Worm (Caenorhabditis elegans) whole organism, L2 larva: Measurements from ENCODE around the gene itm-2.

Source experiments
- C34F6.9 ChIP-seq: fragments of 150-350 bp; optimal IDR thresholded peaks from 2 replicates; lab custom pipeline; 2014; ENCODE audit warnings: missing biosample characterization, missing genetic modification characterization
- F13H6.1 ChIP-seq: sonication (generic microtip); optimal IDR thresholded peaks from 2 replicates; lab custom pipeline; 2016; ENCODE audit warnings: missing genetic modification characterization, missing compliant biosample characterization
- R02D3.7 ChIP-seq: fragments of 150-350 bp; optimal IDR thresholded peaks from 2 replicates; lab custom pipeline; 2014; ENCODE audit warnings: missing biosample characterization, missing genetic modification characterization
- Y55F3AM.14 ChIP-seq: fragments of 200-800 bp; sonication (Bioruptor generic); optimal IDR thresholded peaks from 2 replicates; lab custom pipeline; 2018; ENCODE audit warnings: mild to moderate bottlenecking, missing genetic modification characterization, missing compliant biosample characterization
- ZK546.5 ChIP-seq: sonication (generic microtip); optimal IDR thresholded peaks from 2 replicates; lab custom pipeline; 2017; ENCODE audit warnings: missing biosample characterization, missing genetic modification characterization
- alr-1 ChIP-seq: fragments of 150-350 bp; optimal IDR thresholded peaks from 2 replicates; lab custom pipeline; 2014; ENCODE audit warnings: missing biosample characterization, missing genetic modification characterization
- aly-2 ChIP-seq: fragments of 150-350 bp; optimal IDR thresholded peaks from 2 replicates; lab custom pipeline; 2014; ENCODE audit warnings: missing biosample characterization, missing genetic modification characterization
- ama-1 ChIP-seq: fragments of 150-350 bp; optimal IDR thresholded peaks from 2 replicates; lab custom pipeline; 2018; ENCODE audit warnings: inconsistent platforms
- blmp-1 ChIP-seq: sonication (generic microtip); optimal IDR thresholded peaks from 2 replicates; lab custom pipeline; 2017; ENCODE audit warnings: missing genetic modification characterization, mild to moderate bottlenecking, missing compliant biosample characterization, antibody characterized with exemption, moderate library complexity; ENCODE audit not compliant: insufficient read depth
- ceh-16 ChIP-seq: fragments of 150-350 bp; optimal IDR thresholded peaks from 2 replicates; lab custom pipeline; 2014; ENCODE audit warnings: missing biosample characterization, missing genetic modification characterization
- ceh-82 ChIP-seq: fragments of 150-350 bp; optimal IDR thresholded peaks from 2 replicates; lab custom pipeline; 2014; ENCODE audit warnings: missing biosample characterization, missing genetic modification characterization
- crh-2 ChIP-seq: sonication (generic microtip); optimal IDR thresholded peaks from 2 replicates; lab custom pipeline; 2017; ENCODE audit warnings: missing biosample characterization, missing genetic modification characterization
- dmd-4 ChIP-seq: sonication (generic microtip); optimal IDR thresholded peaks from 2 replicates; lab custom pipeline; 2017; ENCODE audit warnings: missing biosample characterization, missing genetic modification characterization
- egl-27 ChIP-seq: sonication (generic microtip); optimal IDR thresholded peaks from 3 replicates; lab custom pipeline; 2017; ENCODE audit warnings: missing biosample characterization, missing genetic modification reagents, missing genetic modification characterization
- elt-1 ChIP-seq: fragments of 150-350 bp; optimal IDR thresholded peaks from 2 replicates; lab custom pipeline; 2014; ENCODE audit warnings: missing biosample characterization, missing genetic modification characterization
- elt-3 ChIP-seq: sonication (generic microtip); optimal IDR thresholded peaks from 2 replicates; lab custom pipeline; 2017; ENCODE audit warnings: missing biosample characterization, missing genetic modification characterization
- fos-1 ChIP-seq: fragments of 150-350 bp; optimal IDR thresholded peaks from 2 replicates; lab custom pipeline; 2014; ENCODE audit warnings: missing biosample characterization, missing genetic modification characterization
- gmeb-1 ChIP-seq: fragments of 150-350 bp; optimal IDR thresholded peaks from 2 replicates; lab custom pipeline; 2014; ENCODE audit warnings: missing biosample characterization, missing genetic modification characterization
- lin-11 ChIP-seq: fragments of 150-350 bp; sonication (generic microtip); optimal IDR thresholded peaks from 2 replicates; lab custom pipeline; 2014; ENCODE audit warnings: missing biosample characterization, missing genetic modification characterization, inconsistent platforms, mixed read lengths
- lin-13 ChIP-seq: fragments of 150-350 bp; optimal IDR thresholded peaks from 2 replicates; lab custom pipeline; 2014; ENCODE audit warnings: missing biosample characterization, missing genetic modification reagents, missing genetic modification characterization
- lin-39 ChIP-seq: fragments of 150-350 bp; optimal IDR thresholded peaks from 2 replicates; lab custom pipeline; 2014; ENCODE audit warnings: missing biosample characterization, missing genetic modification reagents, missing genetic modification characterization
- mab-5 ChIP-seq: fragments of 150-350 bp; optimal IDR thresholded peaks from 2 replicates; lab custom pipeline; 2014; ENCODE audit warnings: missing biosample characterization, missing genetic modification characterization
- mbf-1 ChIP-seq: sonication (generic microtip); optimal IDR thresholded peaks from 2 replicates; lab custom pipeline; 2017; ENCODE audit warnings: missing biosample characterization, missing genetic modification characterization
- mdl-1 ChIP-seq, 2 experiments: fragments of 150-350 bp in 1 of 2; sonication (generic microtip) in 1 of 2; optimal IDR thresholded peaks; 2 replicates each; lab custom pipeline; 2017; ENCODE audit warnings: missing biosample characterization in 2 of 2, missing genetic modification characterization in 2 of 2
- nhr-10 ChIP-seq: sonication (generic microtip); optimal IDR thresholded peaks from 2 replicates; lab custom pipeline; 2017; ENCODE audit warnings: missing biosample characterization, missing genetic modification characterization
- nhr-11 ChIP-seq: fragments of 150-350 bp; optimal IDR thresholded peaks from 2 replicates; lab custom pipeline; 2014; ENCODE audit warnings: missing biosample characterization, missing genetic modification characterization
- nhr-12 ChIP-seq: fragments of 150-350 bp; optimal IDR thresholded peaks from 2 replicates; lab custom pipeline; 2014; ENCODE audit warnings: missing biosample characterization, missing genetic modification characterization
- nhr-129 ChIP-seq: fragments of 150-350 bp; optimal IDR thresholded peaks from 2 replicates; lab custom pipeline; 2014; ENCODE audit warnings: missing biosample characterization, missing genetic modification characterization
- nhr-21 ChIP-seq: fragments of 150-350 bp; optimal IDR thresholded peaks from 2 replicates; lab custom pipeline; 2014; ENCODE audit warnings: missing biosample characterization, missing genetic modification characterization
- nhr-23 ChIP-seq: fragments of 150-350 bp; optimal IDR thresholded peaks from 2 replicates; lab custom pipeline; 2014; ENCODE audit warnings: missing biosample characterization, missing genetic modification reagents, missing genetic modification characterization
- nhr-237 ChIP-seq: fragments of 150-350 bp; optimal IDR thresholded peaks from 2 replicates; lab custom pipeline; 2014; ENCODE audit warnings: missing biosample characterization, missing genetic modification characterization
- nhr-25 ChIP-seq: fragments of 150-350 bp; sonication (generic microtip); optimal IDR thresholded peaks from 3 replicates; lab custom pipeline; 2014; ENCODE audit warnings: missing biosample characterization, missing genetic modification characterization
- nhr-6 ChIP-seq: fragments of 150-350 bp; optimal IDR thresholded peaks from 2 replicates; lab custom pipeline; 2014; ENCODE audit warnings: missing biosample characterization, missing genetic modification characterization
- nhr-77 ChIP-seq: fragments of 150-350 bp; optimal IDR thresholded peaks from 2 replicates; lab custom pipeline; 2014; ENCODE audit warnings: missing biosample characterization, missing genetic modification characterization
- peb-1 ChIP-seq: fragments of 150-350 bp; optimal IDR thresholded peaks from 2 replicates; lab custom pipeline; 2014; ENCODE audit warnings: missing biosample characterization, missing genetic modification characterization
- sem-4 ChIP-seq: fragments of 150-350 bp; optimal IDR thresholded peaks from 2 replicates; lab custom pipeline; 2014; ENCODE audit warnings: missing biosample characterization, missing genetic modification reagents, missing genetic modification characterization
- skn-1 ChIP-seq: sonication (generic microtip); optimal IDR thresholded peaks from 2 replicates; lab custom pipeline; 2017; ENCODE audit warnings: missing biosample characterization, missing genetic modification characterization
- sma-3 ChIP-seq: sonication (generic microtip); optimal IDR thresholded peaks from 2 replicates; lab custom pipeline; 2016; ENCODE audit warnings: missing genetic modification reagents, missing genetic modification characterization, missing compliant biosample characterization
- sma-9 ChIP-seq, 2 experiments: fragments of 150-350 bp in 1 of 2; sonication (generic microtip) in 1 of 2; optimal IDR thresholded peaks; 2 replicates each; lab custom pipeline; 2014 to 2016; ENCODE audit warnings: missing genetic modification characterization in 2 of 2, mild to moderate bottlenecking in 1 of 2, missing biosample characterization in 1 of 2, missing compliant biosample characterization in 1 of 2, missing genetic modification reagents in 1 of 2, moderate library complexity in 1 of 2
- snpc-4 ChIP-seq: fragments of 150-350 bp; optimal IDR thresholded peaks from 2 replicates; lab custom pipeline; 2014; ENCODE audit warnings: missing biosample characterization, missing genetic modification characterization
- unc-39 ChIP-seq: fragments of 150-350 bp; optimal IDR thresholded peaks from 2 replicates; lab custom pipeline; 2014; ENCODE audit warnings: missing biosample characterization, missing genetic modification characterization
- zag-1 ChIP-seq: fragments of 150-350 bp; optimal IDR thresholded peaks from 2 replicates; lab custom pipeline; 2014; ENCODE audit warnings: missing biosample characterization, missing genetic modification characterization
- ztf-1 ChIP-seq: fragments of 200-800 bp; sonication (Bioruptor generic); conservative IDR thresholded peaks from 2 replicates; pipeline ENCODE4 v1.3.6; 2022; ENCODE audit warnings: missing genetic modification characterization, missing compliant biosample characterization
- ztf-11 ChIP-seq: sonication (generic microtip); optimal IDR thresholded peaks from 2 replicates; lab custom pipeline; 2017; ENCODE audit warnings: missing biosample characterization, missing genetic modification characterization
- ztf-4 ChIP-seq: fragments of 150-350 bp; optimal IDR thresholded peaks from 2 replicates; lab custom pipeline; 2014; ENCODE audit warnings: missing biosample characterization, missing genetic modification characterization

itm-2 gene

ce11 chrX:5467820-5468270 is 22.9 kb downstream of the itm-2 start, which contains the start of gene dpyd-1:
Gene dpyd-1, plus strand, starts transcription at chrX:5467870.
- no peak for TF ChIP-seq nhr-12 (tag; lab: Kevin White, UChicago)
- TF ChIP-seq blmp-1 (tag; lab: Kevin White, UChicago) = peak; percentile 35
- TF ChIP-seq nhr-237 (tag; lab: Kevin White, UChicago) = no peak
- TF ChIP-seq mdl-1 (tag; optimal IDR thresholded peaks at IDR 0.05; lab: Kevin White, UChicago) = peak; percentile 86 to 89
- TF ChIP-seq mbf-1 (tag; lab: Kevin White, UChicago) = no peak
- TF ChIP-seq mab-5 (tag; lab: Kevin White, UChicago) = no peak
- TF ChIP-seq sma-3 (GFP tag; lab: Kevin White, UChicago) = peak; percentile 19
- TF ChIP-seq zag-1 (tag; lab: Kevin White, UChicago) = no peak
- TF ChIP-seq gmeb-1 (tag; lab: Kevin White, UChicago) = peak; percentile 32
- TF ChIP-seq aly-2 (tag; lab: Kevin White, UChicago) = no peak
- TF ChIP-seq nhr-6 = no peak
- TF ChIP-seq sem-4 (tag; lab: Kevin White, UChicago) = no peak
- TF ChIP-seq nhr-25 (tag; lab: Kevin White, UChicago) = peak; percentile 9
- no peak for TF ChIP-seq skn-1 (tag; lab: Kevin White, UChicago)
- TF ChIP-seq nhr-129 (tag; lab: Kevin White, UChicago) = peak; percentile 6
- no peak for TF ChIP-seq nhr-10 (tag; lab: Kevin White, UChicago)
- TF ChIP-seq crh-2 (tag; lab: Kevin White, UChicago) = peak; percentile 76
- no peak for TF ChIP-seq elt-1 (tag; lab: Kevin White, UChicago)
- no peak for TF ChIP-seq ZK546.5 (tag; lab: Kevin White, UChicago)
- TF ChIP-seq fos-1 (tag; lab: Kevin White, UChicago) = peak; percentile 26
- TF ChIP-seq nhr-77 (tag; lab: Kevin White, UChicago) = no peak
- peak; percentile 6 for TF ChIP-seq egl-27 (tag; lab: Kevin White, UChicago)
- TF ChIP-seq snpc-4 = no peak
- peak; percentile 16 for TF ChIP-seq nhr-21 (tag; lab: Kevin White, UChicago)
- peak; percentile 94 for TF ChIP-seq sma-9 (GFP tag; optimal IDR thresholded peaks at IDR 0.05; lab: Kevin White, UChicago)
- no peak for TF ChIP-seq sma-9 (tag; optimal IDR thresholded peaks at IDR 0.05; lab: Kevin White, UChicago)

ce11 chrX:5470111-5470745 is 25.3 kb downstream of the itm-2 start:
- TF ChIP-seq mbf-1 (tag; lab: Kevin White, UChicago) (no peak), ceh-82 (tag; lab: Kevin White, UChicago) (no peak), blmp-1 (tag; lab: Kevin White, UChicago) (peak; percentile 4), elt-1 (tag; lab: Kevin White, UChicago) (no peak)

ce11 chrX:5475164-5475576 is 30.2 kb downstream of the itm-2 start:
- TF ChIP-seq nhr-11 (no peak), R02D3.7 (tag; lab: Kevin White, UChicago) (no peak), ztf-1 (GFP tag; lab: Robert Waterston, UW) (no peak), dmd-4 (tag; lab: Kevin White, UChicago) (no peak), unc-39 (tag; lab: Kevin White, UChicago) (no peak), nhr-6 (peak; percentile 70), alr-1 (tag; lab: Kevin White, UChicago) (no peak), snpc-4 (peak; percentile 32), ceh-16 (peak; percentile 82), skn-1 (tag; lab: Kevin White, UChicago) (no peak), mab-5 (tag; lab: Kevin White, UChicago) (no peak), F13H6.1 (tag; lab: Kevin White, UChicago) (peak; percentile 84), peb-1 (tag; lab: Kevin White, UChicago) (peak; percentile 69), elt-1 (tag; lab: Kevin White, UChicago) (no peak), fos-1 (tag; lab: Kevin White, UChicago) (peak; percentile 85), lin-11 (peak; percentile 20), ZK546.5 (tag; lab: Kevin White, UChicago) (no peak), nhr-10 (tag; lab: Kevin White, UChicago) (no peak), nhr-237 (tag; lab: Kevin White, UChicago) (no peak), C34F6.9 (tag; lab: Kevin White, UChicago) (peak; percentile 62), nhr-12 (tag; lab: Kevin White, UChicago) (no peak), nhr-23 (no peak), sma-3 (GFP tag; lab: Kevin White, UChicago) (peak; percentile 85), ama-1 (lab: Kevin White, UChicago) (no peak), crh-2 (tag; lab: Kevin White, UChicago) (peak; percentile 80), lin-13 (GFP tag; lab: Kevin White, UChicago) (peak; percentile 25), gmeb-1 (tag; lab: Kevin White, UChicago) (peak; percentile 33), ztf-11 (tag; lab: Kevin White, UChicago) (no peak), lin-39 (tag; lab: Kevin White, UChicago) (no peak), nhr-21 (tag; lab: Kevin White, UChicago) (peak; percentile 66), elt-3 (no peak), zag-1 (tag; lab: Kevin White, UChicago) (no peak), sma-9 (GFP tag; optimal IDR thresholded peaks at IDR 0.05; lab: Kevin White, UChicago) (peak; percentile 86), sma-9 (tag; optimal IDR thresholded peaks at IDR 0.05; lab: Kevin White, UChicago) (no peak), sem-4 (tag; lab: Kevin White, UChicago) (peak; percentile 42), aly-2 (tag; lab: Kevin White, UChicago) (no peak), nhr-129 (tag; lab: Kevin White, UChicago) (peak; percentile 96), ztf-4 (tag; lab: Kevin White, UChicago) (no peak), Y55F3AM.14 (GFP tag; lab: Kevin White, UChicago) (peak; percentile 10)
